Worm (Caenorhabditis elegans) whole organism, L4 larva: ENCODE measurements around the gene D1086.18.
A peak's percentile ranks its signal among the peaks of the same experiment; 100 is the strongest.

Source experiments
- F26F4.8 ChIP-seq: fragments of 200-800 bp; sonication (Bioruptor generic); conservative IDR thresholded peaks from 2 replicates; pipeline ENCODE4 v1.3.6; 2022; ENCODE audit warnings: missing genetic modification characterization, missing compliant biosample characterization
- F44E2.7 ChIP-seq: fragments of 200-800 bp; sonication (Bioruptor generic); IDR thresholded peaks from 2 replicates; pipeline ENCODE4 v2.1.2; 2022; ENCODE audit warnings: missing genetic modification characterization, missing compliant biosample characterization
- T26A8.4 ChIP-seq: fragments of 200-800 bp; sonication (Bioruptor generic); IDR thresholded peaks from 2 replicates; pipeline ENCODE4 v1.3.6; 2022; ENCODE audit warnings: missing genetic modification characterization, missing compliant biosample characterization
- Y105C5A.15 ChIP-seq: fragments of 200-800 bp; sonication (Bioruptor generic); IDR thresholded peaks from 2 replicates; pipeline ENCODE4 v1.3.6; 2022; ENCODE audit warnings: missing genetic modification characterization, missing compliant biosample characterization
- Y5F2A.4 ChIP-seq: fragments of 200-800 bp; sonication (Bioruptor generic); optimal IDR thresholded peaks from 2 replicates; lab custom pipeline; 2018; ENCODE audit warnings: mild to moderate bottlenecking, missing genetic modification characterization, missing compliant biosample characterization
- Y75B8A.6 ChIP-seq: fragments of 200-800 bp; sonication (Bioruptor generic); IDR thresholded peaks from 2 replicates; pipeline ENCODE4 v1.3.6; 2022; ENCODE audit warnings: missing genetic modification reagents, missing genetic modification characterization, missing compliant biosample characterization
- ZK337.2 ChIP-seq: fragments of 200-800 bp; sonication (Bioruptor generic); IDR thresholded peaks from 2 replicates; pipeline ENCODE4 v1.3.6; 2022; ENCODE audit warnings: missing genetic modification reagents, missing genetic modification characterization, missing compliant biosample characterization
- ZK546.5 ChIP-seq, 2 experiments: sonication (generic microtip); optimal IDR thresholded peaks; 2 replicates each; lab custom pipeline; 2017; ENCODE audit warnings: missing biosample characterization in 2 of 2, missing genetic modification characterization in 2 of 2
- aha-1 ChIP-seq: fragments of 150-350 bp; peaks from one replicate; lab custom pipeline; 2014; ENCODE audit warnings: missing biosample characterization, missing genetic modification characterization
- aly-2 ChIP-seq: sonication (generic microtip); optimal IDR thresholded peaks from 2 replicates; lab custom pipeline; 2018; ENCODE audit warnings: missing biosample characterization, missing genetic modification characterization
- ama-1 ChIP-seq: fragments of 150-350 bp; optimal IDR thresholded peaks from 2 replicates; lab custom pipeline; 2014; ENCODE audit warnings: inconsistent platforms, mixed read lengths
- ceh-44 ChIP-seq: fragments of 200-800 bp; sonication (Bioruptor generic); IDR thresholded peaks from 2 replicates; pipeline ENCODE4 v1.3.6; 2022; ENCODE audit warnings: missing genetic modification reagents, missing genetic modification characterization, missing compliant biosample characterization
- ces-1 ChIP-seq: fragments of 150-350 bp; sonication (generic microtip); optimal IDR thresholded peaks from 4 replicates; lab custom pipeline; 2014; ENCODE audit warnings: missing biosample characterization, missing genetic modification reagents, missing genetic modification characterization
- cey-2 ChIP-seq: sonication (generic microtip); optimal IDR thresholded peaks from 3 replicates; lab custom pipeline; 2017; ENCODE audit warnings: missing genetic modification characterization, mild to moderate bottlenecking, missing compliant biosample characterization, antibody characterized with exemption, borderline replicate concordance; ENCODE audit not compliant: insufficient read depth
- ctbp-1 ChIP-seq: fragments of 200-800 bp; sonication (Bioruptor generic); IDR thresholded peaks from 2 replicates; pipeline ENCODE4 v1.3.6; 2022; ENCODE audit warnings: missing genetic modification reagents, missing genetic modification characterization, missing compliant biosample characterization
- daf-16 ChIP-seq, 3 experiments: sonication (generic microtip); optimal IDR thresholded peaks; 2 replicates each; lab custom pipeline; 2016 to 2017; ENCODE audit warnings: missing genetic modification characterization in 3 of 3, missing genetic modification reagents in 3 of 3, mild to moderate bottlenecking in 2 of 3, missing compliant biosample characterization in 2 of 3, missing biosample characterization in 1 of 3, moderate library complexity in 1 of 3
- daf-8 ChIP-seq: fragments of 200-800 bp; sonication (Bioruptor generic); IDR thresholded peaks from 2 replicates; pipeline ENCODE4 v1.3.6; 2022; ENCODE audit warnings: missing genetic modification characterization, missing compliant biosample characterization
- dmd-6 ChIP-seq: fragments of 200-800 bp; sonication (Bioruptor generic); IDR thresholded peaks from 2 replicates; pipeline ENCODE4 v1.3.6; 2022; ENCODE audit warnings: missing genetic modification reagents, missing genetic modification characterization, missing compliant biosample characterization
- dmd-9 ChIP-seq: fragments of 200-800 bp; sonication (Bioruptor generic); IDR thresholded peaks from 2 replicates; pipeline ENCODE4 v1.3.6; 2022; ENCODE audit warnings: missing genetic modification reagents, missing genetic modification characterization, missing compliant biosample characterization
- dpl-1 ChIP-seq: fragments of 150-350 bp; optimal IDR thresholded peaks from 2 replicates; lab custom pipeline; 2014; ENCODE audit warnings: missing biosample characterization, missing genetic modification reagents, missing genetic modification characterization
- duxl-1 ChIP-seq: sonication (generic microtip); optimal IDR thresholded peaks from 2 replicates; lab custom pipeline; 2016; ENCODE audit warnings: mild to moderate bottlenecking, missing genetic modification characterization, moderate library complexity, missing compliant biosample characterization; ENCODE audit not compliant: poor library complexity
- dve-1 ChIP-seq: sonication (generic microtip); optimal IDR thresholded peaks from 2 replicates; lab custom pipeline; 2017; ENCODE audit warnings: antibody characterized with exemption, mild to moderate bottlenecking, missing genetic modification characterization, missing compliant biosample characterization; ENCODE audit not compliant: insufficient read depth
- egl-43 ChIP-seq: fragments of 200-800 bp; sonication (Bioruptor generic); IDR thresholded peaks from 2 replicates; pipeline ENCODE4 v1.3.6; 2022; ENCODE audit warnings: missing genetic modification reagents, missing genetic modification characterization, missing compliant biosample characterization
- hlh-30 ChIP-seq: sonication (generic microtip); optimal IDR thresholded peaks from 2 replicates; lab custom pipeline; 2017; ENCODE audit warnings: antibody characterized with exemption, mild to moderate bottlenecking, missing genetic modification characterization, missing compliant biosample characterization; ENCODE audit not compliant: insufficient read depth
- hmg-1.1 ChIP-seq: fragments of 200-800 bp; sonication (Bioruptor generic); IDR thresholded peaks from 2 replicates; pipeline ENCODE4 v1.3.6; 2022; ENCODE audit warnings: missing genetic modification reagents, missing genetic modification characterization, missing compliant biosample characterization
- lin-13 ChIP-seq: fragments of 150-350 bp; optimal IDR thresholded peaks from 2 replicates; lab custom pipeline; 2014; ENCODE audit warnings: missing biosample characterization, missing genetic modification reagents, missing genetic modification characterization
- lin-29 ChIP-seq: fragments of 200-800 bp; sonication (Bioruptor generic); IDR thresholded peaks from 2 replicates; pipeline ENCODE4 v1.3.6; 2022; ENCODE audit warnings: missing genetic modification reagents, missing genetic modification characterization, missing compliant biosample characterization
- lin-38 ChIP-seq: fragments of 200-800 bp; sonication (Bioruptor generic); IDR thresholded peaks from 2 replicates; pipeline ENCODE4 v1.3.6; 2022; ENCODE audit warnings: missing genetic modification reagents, missing genetic modification characterization, missing compliant biosample characterization
- lir-3 ChIP-seq: sonication (generic microtip); optimal IDR thresholded peaks from 2 replicates; lab custom pipeline; 2016; ENCODE audit warnings: mild to moderate bottlenecking, missing genetic modification characterization, missing compliant biosample characterization
- lsy-2 ChIP-seq, 2 experiments: fragments of 150-350 bp in 1 of 2; sonication (generic microtip) in 1 of 2; optimal IDR thresholded peaks; 2 replicates each; lab custom pipeline; 2014 to 2017; ENCODE audit warnings: missing biosample characterization in 2 of 2, missing genetic modification characterization in 2 of 2
- mdl-1 ChIP-seq, 2 experiments: fragments of 150-350 bp in 1 of 2; sonication (generic microtip) in 1 of 2; optimal IDR thresholded peaks; 2 replicates each; lab custom pipeline; 2014 to 2017; ENCODE audit warnings: missing biosample characterization in 2 of 2, missing genetic modification characterization in 2 of 2
- mdt-29 ChIP-seq: fragments of 200-800 bp; sonication (Bioruptor generic); IDR thresholded peaks from 2 replicates; pipeline ENCODE4 v1.3.6; 2022; ENCODE audit warnings: missing genetic modification reagents, missing genetic modification characterization, missing compliant biosample characterization
- mep-1 ChIP-seq: fragments of 150-350 bp; sonication (generic microtip); optimal IDR thresholded peaks from 3 replicates; lab custom pipeline; 2014; ENCODE audit warnings: missing biosample characterization, missing genetic modification characterization
- mxl-3 ChIP-seq: fragments of 200-800 bp; sonication (Bioruptor generic); optimal IDR thresholded peaks from 2 replicates; lab custom pipeline; 2018; ENCODE audit warnings: mild to moderate bottlenecking, missing genetic modification characterization, missing compliant biosample characterization
- nhr-111 ChIP-seq: fragments of 200-800 bp; sonication (Bioruptor generic); optimal IDR thresholded peaks from 2 replicates; lab custom pipeline; 2018; ENCODE audit warnings: mild to moderate bottlenecking, missing genetic modification characterization, missing compliant biosample characterization
- nhr-237 ChIP-seq: sonication (generic microtip); optimal IDR thresholded peaks from 2 replicates; lab custom pipeline; 2017; ENCODE audit warnings: missing biosample characterization, missing genetic modification characterization
- nhr-28 ChIP-seq: fragments of 150-350 bp; optimal IDR thresholded peaks from 2 replicates; lab custom pipeline; 2014; ENCODE audit warnings: missing biosample characterization, missing genetic modification characterization
- nhr-41 ChIP-seq: fragments of 200-800 bp; sonication (Bioruptor generic); IDR thresholded peaks from 2 replicates; pipeline ENCODE4 v1.3.6; 2022; ENCODE audit warnings: missing genetic modification reagents, missing genetic modification characterization, missing compliant biosample characterization
- nhr-42 ChIP-seq: fragments of 200-800 bp; sonication (Bioruptor generic); IDR thresholded peaks from 2 replicates; pipeline ENCODE4 v1.3.6; 2022; ENCODE audit warnings: missing genetic modification characterization, missing compliant biosample characterization
- nhr-48 ChIP-seq: sonication (generic microtip); optimal IDR thresholded peaks from 2 replicates; lab custom pipeline; 2016; ENCODE audit warnings: mild to moderate bottlenecking, missing genetic modification characterization, missing compliant biosample characterization
- nhr-77 ChIP-seq: fragments of 150-350 bp; optimal IDR thresholded peaks from 2 replicates; lab custom pipeline; 2014; ENCODE audit warnings: missing biosample characterization, missing genetic modification characterization
- pha-4 ChIP-seq, 2 experiments: fragments of 150-350 bp in 1 of 2; fragments of 200-800 bp in 1 of 2; sonication (Bioruptor generic) in 1 of 2; IDR thresholded peaks in 1 of 2; optimal IDR thresholded peaks in 1 of 2; 2 replicates each; pipeline versions ENCODE4 v1.3.6 to Lab custom; 2014 to 2022; ENCODE audit warnings: missing genetic modification characterization in 2 of 2, missing genetic modification reagents in 2 of 2, missing biosample characterization in 1 of 2, missing compliant biosample characterization in 1 of 2
- rbr-2 ChIP-seq: sonication (generic microtip); optimal IDR thresholded peaks from 2 replicates; lab custom pipeline; 2016; ENCODE audit warnings: missing genotype, missing genetic modification characterization, missing compliant biosample characterization
- skn-1 ChIP-seq: fragments of 150-350 bp; optimal IDR thresholded peaks from 2 replicates; lab custom pipeline; 2014; ENCODE audit warnings: missing biosample characterization, missing genetic modification characterization
- spr-3 ChIP-seq: fragments of 200-800 bp; sonication (Bioruptor generic); optimal IDR thresholded peaks from 2 replicates; lab custom pipeline; 2018; ENCODE audit warnings: mild to moderate bottlenecking, missing genetic modification characterization, missing compliant biosample characterization
- tag-97 ChIP-seq: fragments of 200-800 bp; sonication (Bioruptor generic); IDR thresholded peaks from 2 replicates; pipeline ENCODE4 v1.3.6; 2022; ENCODE audit warnings: missing genetic modification characterization, missing compliant biosample characterization
- unc-62 ChIP-seq, 3 experiments: fragments of 150-350 bp in 1 of 3; sonication (generic microtip); optimal IDR thresholded peaks in 2 of 3; peaks in 1 of 3; 1 replicate in 1 of 3; 2 replicates in 2 of 3; lab custom pipeline; 2014 to 2017; ENCODE audit warnings: missing biosample characterization in 3 of 3, missing genetic modification characterization in 3 of 3, missing genetic modification reagents in 3 of 3, missing genotype in 1 of 3
- vab-7 ChIP-seq: fragments of 200-800 bp; sonication (Bioruptor generic); IDR thresholded peaks from 2 replicates; pipeline ENCODE4 v1.3.6; 2022; ENCODE audit warnings: missing genetic modification reagents, missing genetic modification characterization, missing compliant biosample characterization
- zag-1 ChIP-seq: fragments of 150-350 bp; optimal IDR thresholded peaks from 2 replicates; lab custom pipeline; 2014; ENCODE audit warnings: missing biosample characterization, missing genetic modification characterization
- ztf-7 ChIP-seq: fragments of 150-350 bp; optimal IDR thresholded peaks from 2 replicates; lab custom pipeline; 2014; ENCODE audit warnings: missing biosample characterization, missing genetic modification characterization

D1086.18 gene

ce11 chrV:14136152-14136551, 50.5 kb downstream of the D1086.18 start:
- TF ChIP-seq F44E2.7 (GFP tag; lab: Robert Waterston, UW) (no peak), daf-8 (GFP tag; lab: Robert Waterston, UW) (no peak), F26F4.8 (GFP tag; lab: Robert Waterston, UW) (no peak), ceh-44 (no peak), ztf-7 (tag; lab: Kevin White, UChicago) (no peak), nhr-237 (no peak), daf-16 (GFP tag; optimal IDR thresholded peaks at IDR 0.05; lab: Kevin White, UChicago) (no peak), daf-16 (tag; optimal IDR thresholded peaks at IDR 0.05; lab: Kevin White, UChicago) (peak; percentile 34), aha-1 (tag; lab: Kevin White, UChicago) (peak; percentile 84), aly-2 (tag; lab: Kevin White, UChicago) (no peak), nhr-41 (GFP tag; lab: Robert Waterston, UW) (no peak), Y5F2A.4 (GFP tag; lab: Kevin White, UChicago) (no peak), cey-2 (tag; lab: Kevin White, UChicago) (no peak), nhr-111 (GFP tag; lab: Kevin White, UChicago) (no peak), hmg-1.1 (GFP tag; lab: Robert Waterston, UW) (peak; percentile 62), lsy-2 (tag; optimal IDR thresholded peaks at IDR 0.05; lab: Kevin White, UChicago) (peak; percentile 33 to 69), skn-1 (tag; lab: Kevin White, UChicago) (no peak), mxl-3 (GFP tag; lab: Kevin White, UChicago) (peak; percentile 81), lin-29 (GFP tag; lab: Robert Waterston, UW) (no peak), ama-1 (lab: Kevin White, UChicago) (no peak), pha-4 (GFP tag; IDR thresholded peaks at IDR 0.05; lab: Robert Waterston, UW) (no peak), pha-4 (tag; optimal IDR thresholded peaks at IDR 0.05; lab: Kevin White, UChicago) (peak; percentile 67), zag-1 (tag; lab: Kevin White, UChicago) (no peak), lin-38 (GFP tag; lab: Robert Waterston, UW) (0 out of 2 replicates have a peak, but pooled peaks have one; percentile 27), lin-13 (GFP tag; lab: Kevin White, UChicago) (no peak), mdt-29 (GFP tag; lab: Robert Waterston, UW) (no peak), unc-62 (GFP tag; optimal IDR thresholded peaks at IDR 0.05 in 1 of 2; lab: Kevin White, UChicago) (peak in 1 of 2 experiments; percentile 74), unc-62 (tag; optimal IDR thresholded peaks at IDR 0.05; lab: Kevin White, UChicago) (no peak), egl-43 (GFP tag; lab: Robert Waterston, UW) (0 out of 2 replicates have a peak, but pooled peaks have one; percentile 47), ZK337.2 (GFP tag; lab: Robert Waterston, UW) (no peak), Y105C5A.15 (no peak), duxl-1 (tag; lab: Kevin White, UChicago) (no peak), mdl-1 (tag; optimal IDR thresholded peaks at IDR 0.05; lab: Kevin White, UChicago) (peak; percentile 53 to 90), spr-3 (GFP tag; lab: Kevin White, UChicago) (no peak), rbr-2 (peak; percentile 58), tag-97 (GFP tag; lab: Robert Waterston, UW) (no peak), nhr-48 (tag; lab: Kevin White, UChicago) (peak; percentile 53), dmd-6 (GFP tag; lab: Robert Waterston, UW) (peak; percentile 68), nhr-28 (tag; lab: Kevin White, UChicago) (peak; percentile 83), mep-1 (peak; percentile 78), ctbp-1 (GFP tag; lab: Robert Waterston, UW) (no peak), Y75B8A.6 (no peak), nhr-77 (tag; lab: Kevin White, UChicago) (peak; percentile 61), ZK546.5 (tag; optimal IDR thresholded peaks at IDR 0.05; lab: Kevin White, UChicago) (no peak), dmd-9 (GFP tag; lab: Robert Waterston, UW) (no peak), hlh-30 (tag; lab: Kevin White, UChicago) (peak; percentile 75), nhr-42 (GFP tag; lab: Robert Waterston, UW) (no peak), dve-1 (tag; lab: Kevin White, UChicago) (peak; percentile 65), T26A8.4 (peak; percentile 35; the same call in 1 of the 2 replicates), lir-3 (tag; lab: Kevin White, UChicago) (no peak), ces-1 (GFP tag; lab: Kevin White, UChicago) (no peak), vab-7 (no peak), dpl-1 (GFP tag; lab: Kevin White, UChicago) (peak; percentile 48)
